Worm (Caenorhabditis elegans) whole organism, L3 larva: ENCODE results near the gene snu-23.

Experiments
- R02D3.7 ChIP-seq: fragments of 150-350 bp; optimal IDR thresholded peaks from 2 replicates; lab custom pipeline; 2014; ENCODE audit warnings: missing biosample characterization, missing genetic modification characterization
- ama-1 ChIP-seq: fragments of 150-350 bp; optimal IDR thresholded peaks from 2 replicates; lab custom pipeline; 2018
- ceh-9 ChIP-seq: sonication (generic microtip); optimal IDR thresholded peaks from 2 replicates; lab custom pipeline; 2018; ENCODE audit warnings: missing biosample characterization, missing genetic modification characterization
- egl-5 ChIP-seq: fragments of 150-350 bp; optimal IDR thresholded peaks from 2 replicates; lab custom pipeline; 2017; ENCODE audit warnings: missing biosample characterization, missing genetic modification reagents, missing genetic modification characterization, inconsistent platforms
- elt-2 ChIP-seq: sonication (generic microtip); optimal IDR thresholded peaks from 2 replicates; lab custom pipeline; 2016; ENCODE audit warnings: missing genetic modification reagents, mild to moderate bottlenecking, missing genetic modification characterization, missing compliant biosample characterization
- fkh-2 ChIP-seq: fragments of 150-350 bp; optimal IDR thresholded peaks from 2 replicates; lab custom pipeline; 2014; ENCODE audit warnings: missing biosample characterization, missing genetic modification reagents, missing genetic modification characterization
- hmg-11 ChIP-seq: sonication (generic microtip); optimal IDR thresholded peaks from 2 replicates; lab custom pipeline; 2016; ENCODE audit warnings: missing genetic modification characterization, missing compliant biosample characterization
- lin-15B ChIP-seq: fragments of 150-350 bp; optimal IDR thresholded peaks from 2 replicates; lab custom pipeline; 2014; ENCODE audit warnings: missing biosample characterization, missing genetic modification characterization
- lin-39 ChIP-seq: fragments of 150-350 bp; optimal IDR thresholded peaks from 2 replicates; lab custom pipeline; 2018; ENCODE audit warnings: missing biosample characterization, missing genetic modification reagents, missing genetic modification characterization
- lsy-12 ChIP-seq: sonication (generic microtip); optimal IDR thresholded peaks from 2 replicates; lab custom pipeline; 2016; ENCODE audit warnings: mild to moderate bottlenecking, missing genetic modification characterization, missing compliant biosample characterization
- mdl-1 ChIP-seq: fragments of 150-350 bp; optimal IDR thresholded peaks from 2 replicates; lab custom pipeline; 2014; ENCODE audit warnings: missing biosample characterization, missing genetic modification characterization
- nfya-1 ChIP-seq: sonication (generic microtip); optimal IDR thresholded peaks from 2 replicates; lab custom pipeline; 2017; ENCODE audit warnings: missing genetic modification characterization, mild to moderate bottlenecking, missing compliant biosample characterization, antibody characterized with exemption, moderate library complexity; ENCODE audit not compliant: insufficient read depth
- nhr-12 ChIP-seq: fragments of 150-350 bp; optimal IDR thresholded peaks from 2 replicates; lab custom pipeline; 2014; ENCODE audit warnings: missing biosample characterization, missing genetic modification characterization
- nhr-23 ChIP-seq: fragments of 150-350 bp; optimal IDR thresholded peaks from 2 replicates; lab custom pipeline; 2014; ENCODE audit warnings: missing biosample characterization, missing genetic modification reagents, missing genetic modification characterization
- nhr-237 ChIP-seq: fragments of 150-350 bp; optimal IDR thresholded peaks from 2 replicates; lab custom pipeline; 2014; ENCODE audit warnings: missing biosample characterization, missing genetic modification characterization
- nhr-25 ChIP-seq: sonication (generic microtip); optimal IDR thresholded peaks from 2 replicates; lab custom pipeline; 2017; ENCODE audit warnings: missing biosample characterization, missing genetic modification characterization
- nhr-43 ChIP-seq: sonication (generic microtip); optimal IDR thresholded peaks from 2 replicates; lab custom pipeline; 2016; ENCODE audit warnings: mild to moderate bottlenecking, missing genetic modification characterization, missing compliant biosample characterization; ENCODE audit not compliant: poor library complexity, severe bottlenecking
- nhr-67 ChIP-seq: fragments of 150-350 bp; optimal IDR thresholded peaks from 2 replicates; lab custom pipeline; 2014; ENCODE audit warnings: missing biosample characterization, missing genetic modification characterization
- pha-4 ChIP-seq: fragments of 150-350 bp; optimal IDR thresholded peaks from 2 replicates; lab custom pipeline; 2014; ENCODE audit warnings: missing biosample characterization, missing genetic modification reagents, missing genetic modification characterization
- sea-2 ChIP-seq: fragments of 150-350 bp; sonication (generic microtip); optimal IDR thresholded peaks from 4 replicates; lab custom pipeline; 2014; ENCODE audit warnings: missing biosample characterization, missing genetic modification reagents, missing genetic modification characterization
- snpc-4 ChIP-seq: fragments of 150-350 bp; optimal IDR thresholded peaks from 2 replicates; lab custom pipeline; 2014; ENCODE audit warnings: missing biosample characterization, missing genetic modification characterization
- tbx-2 ChIP-seq: sonication (generic microtip); optimal IDR thresholded peaks from 2 replicates; lab custom pipeline; 2016; ENCODE audit warnings: mild to moderate bottlenecking, missing genetic modification characterization, missing compliant biosample characterization
- unc-62 ChIP-seq: fragments of 150-350 bp; sonication (generic microtip); optimal IDR thresholded peaks from 4 replicates; lab custom pipeline; 2014; ENCODE audit warnings: missing biosample characterization, missing genetic modification reagents, missing genetic modification characterization
- zag-1 ChIP-seq: fragments of 150-350 bp; optimal IDR thresholded peaks from 2 replicates; lab custom pipeline; 2014; ENCODE audit warnings: missing biosample characterization, missing genetic modification characterization
- ztf-4 ChIP-seq: fragments of 150-350 bp; optimal IDR thresholded peaks from 2 replicates; lab custom pipeline; 2014; ENCODE audit warnings: missing biosample characterization, missing genetic modification characterization

The snu-23 gene

DNA sequence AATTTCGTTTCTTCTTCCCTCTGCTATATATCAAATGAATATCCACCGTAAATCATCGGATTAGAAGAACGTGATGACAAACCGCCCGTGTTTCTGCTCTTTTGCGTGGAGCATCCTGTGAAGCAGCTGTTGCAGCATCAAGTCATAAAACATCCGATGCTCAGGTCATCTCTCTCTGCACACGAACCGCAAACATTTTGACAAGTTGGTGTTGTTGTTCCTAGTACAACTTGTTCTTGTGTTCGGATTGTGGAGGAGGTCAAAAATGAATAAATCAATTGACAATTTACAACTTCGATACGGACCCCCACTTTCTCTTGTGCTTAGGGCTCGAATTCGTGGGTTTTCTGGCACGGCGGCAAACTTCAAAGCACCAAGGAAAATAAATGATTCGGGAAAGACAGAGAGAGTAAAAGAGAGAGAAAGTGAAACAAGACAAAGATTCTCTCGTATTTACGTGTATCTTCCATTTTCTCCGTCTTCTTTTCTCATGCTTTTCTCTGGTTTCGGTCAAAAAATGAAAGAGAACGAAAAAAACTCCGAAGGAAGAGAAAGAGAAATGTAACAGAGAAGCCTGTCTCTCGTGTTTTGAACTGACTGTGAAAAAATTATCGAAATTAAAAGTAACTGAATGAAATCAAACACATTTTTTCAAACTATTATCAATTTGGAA lies 10.8 kb upstream of the snu-23 start:
- TF ChIP-seq mdl-1 (tag; lab: Kevin White, UChicago) (no peak), nhr-67 (tag; lab: Kevin White, UChicago) (no peak), lin-39 (tag; lab: Kevin White, UChicago) (peak; percentile 17), nhr-12 (no peak), nhr-23 (no peak), nfya-1 (tag; lab: Kevin White, UChicago) (peak; percentile 5), ztf-4 (no peak)

DNA sequence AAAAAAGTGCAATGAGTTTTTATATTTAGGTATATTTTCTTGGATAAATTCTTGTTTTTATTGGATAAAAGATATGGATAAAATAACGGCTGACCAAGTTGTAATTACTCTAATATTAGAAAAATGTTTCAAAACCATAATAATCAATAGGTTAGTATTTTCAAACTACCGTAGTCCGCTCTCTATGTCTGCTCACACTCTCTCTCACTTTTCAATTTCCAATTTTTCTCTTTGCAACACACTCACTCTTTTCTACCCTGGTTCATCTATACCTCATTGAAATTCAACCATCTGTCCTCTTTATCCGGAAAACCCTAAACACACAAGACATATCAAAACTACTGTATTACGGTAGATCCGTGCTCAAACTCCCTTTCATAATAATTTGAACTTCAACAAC lies 9.4 kb upstream of the snu-23 start:
- TF ChIP-seq unc-62 (GFP tag; lab: Kevin White, UChicago) = no peak
- peak; percentile 19 for TF ChIP-seq nfya-1 (tag; lab: Kevin White, UChicago)
- no peak for TF ChIP-seq sea-2
- TF ChIP-seq lin-15B (tag; lab: Kevin White, UChicago) = no peak
- no peak for TF ChIP-seq egl-5
- no peak for TF ChIP-seq pha-4 (tag; lab: Kevin White, UChicago)

DNA sequence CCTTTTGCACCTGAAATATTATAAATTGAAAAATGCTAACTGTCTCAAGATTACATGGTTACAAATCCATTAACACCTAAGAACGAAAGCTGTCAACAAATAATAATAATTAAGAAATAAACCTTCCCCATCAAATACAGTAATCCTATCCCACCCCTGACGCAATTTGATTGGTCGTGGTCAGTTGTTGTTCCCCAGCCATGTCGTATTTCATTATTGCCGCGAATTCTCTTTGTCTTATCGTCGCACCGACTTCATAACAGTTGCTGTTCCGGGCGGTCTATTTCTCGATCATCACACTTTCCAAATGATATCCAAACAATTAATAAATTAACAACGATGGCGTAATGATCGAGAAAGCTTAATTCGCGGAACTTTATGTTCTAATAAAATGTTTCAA lies 8.6 kb upstream of the snu-23 start:
- peak; percentile 96 for TF ChIP-seq nfya-1 (tag; lab: Kevin White, UChicago)
- TF ChIP-seq egl-5 = peak; percentile 31
- TF ChIP-seq lin-39 (tag; lab: Kevin White, UChicago) = no peak

DNA sequence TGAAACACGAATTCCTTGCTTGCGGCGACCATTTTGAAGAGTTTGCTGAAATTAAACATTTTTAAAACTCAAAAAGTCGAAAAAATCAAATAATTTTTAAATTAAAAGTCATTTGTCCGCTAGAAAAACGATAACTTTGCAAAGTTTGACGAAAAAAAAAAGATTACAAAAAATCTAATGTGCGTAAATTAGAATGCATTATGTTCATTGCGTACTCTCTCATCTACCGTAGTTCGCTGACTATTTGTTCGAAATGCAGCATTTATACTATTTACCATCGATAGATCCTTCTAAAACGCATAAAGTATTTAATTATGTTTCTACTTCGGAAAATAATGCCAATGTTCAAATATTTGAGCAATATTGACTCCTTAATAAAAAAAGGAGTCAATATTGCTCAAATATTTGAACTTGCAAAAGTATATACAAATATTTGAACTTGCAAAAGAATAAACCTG lies 6.1 kb upstream of the snu-23 start, which contains the start of gene bath-15:
bath-15 (minus strand) TSS at position 51 of the 458 bp plus-strand sequence.
- TF ChIP-seq pha-4 (tag; lab: Kevin White, UChicago) (peak; percentile 66), nhr-67 (tag; lab: Kevin White, UChicago) (no peak)

DNA sequence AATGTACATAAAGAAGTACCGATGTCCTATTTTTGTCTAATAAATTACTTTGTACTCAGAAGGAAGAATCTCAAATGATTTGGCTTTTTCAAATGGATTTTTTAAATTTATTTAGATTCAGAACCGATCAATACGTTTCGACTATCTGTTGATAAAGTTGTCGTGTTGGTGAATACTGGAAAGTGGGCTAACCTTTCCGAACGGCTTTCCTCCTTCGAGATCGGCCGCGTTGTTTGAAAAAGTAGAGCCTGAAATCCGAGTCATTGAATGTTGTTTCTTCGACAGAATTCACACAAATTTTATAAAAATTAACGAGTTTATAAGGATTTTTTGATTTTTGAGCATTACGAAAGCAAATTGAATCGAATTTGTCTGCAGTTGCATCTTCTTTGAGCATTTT lies 3.9 kb upstream of the snu-23 start:
- TF ChIP-seq tbx-2 (tag; lab: Kevin White, UChicago) (no peak), lin-15B (tag; lab: Kevin White, UChicago) (no peak), zag-1 (tag; lab: Kevin White, UChicago) (no peak), pha-4 (tag; lab: Kevin White, UChicago) (no peak), lin-39 (tag; lab: Kevin White, UChicago) (no peak), nfya-1 (tag; lab: Kevin White, UChicago) (no peak), nhr-237 (tag; lab: Kevin White, UChicago) (no peak), ama-1 (no peak), mdl-1 (tag; lab: Kevin White, UChicago) (no peak), fkh-2 (no peak)

DNA sequence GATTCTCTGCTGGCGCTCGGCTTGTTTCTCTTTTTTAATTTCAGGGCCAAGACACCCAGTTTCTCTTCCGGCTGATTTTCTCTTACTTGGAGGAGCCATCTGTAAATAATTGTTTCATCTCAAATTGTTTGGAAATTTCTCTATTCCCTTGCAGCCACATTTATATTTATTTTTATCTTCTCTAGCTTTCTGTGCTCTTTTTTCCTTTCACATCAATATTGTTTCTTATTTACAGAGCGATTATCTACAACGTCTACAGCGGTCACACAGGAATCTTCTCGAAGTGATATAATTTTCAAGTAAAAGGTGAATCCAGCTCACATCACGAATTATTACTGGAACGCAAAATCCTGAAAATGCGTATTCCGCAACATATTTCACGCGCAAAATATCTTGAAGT lies 3.0 kb upstream of the snu-23 start, which contains the start of the genes ZK686.6 and ZK686.1:
ZK686.6 (minus strand) TSS at position 101 of the 400 bp plus-strand sequence.
ZK686.1 (plus strand) TSS at position 234 of the 400 bp plus-strand sequence.
- TF ChIP-seq nhr-43 (tag; lab: Kevin White, UChicago) = no peak
- no peak for TF ChIP-seq ceh-9
- TF ChIP-seq egl-5 = no peak

DNA sequence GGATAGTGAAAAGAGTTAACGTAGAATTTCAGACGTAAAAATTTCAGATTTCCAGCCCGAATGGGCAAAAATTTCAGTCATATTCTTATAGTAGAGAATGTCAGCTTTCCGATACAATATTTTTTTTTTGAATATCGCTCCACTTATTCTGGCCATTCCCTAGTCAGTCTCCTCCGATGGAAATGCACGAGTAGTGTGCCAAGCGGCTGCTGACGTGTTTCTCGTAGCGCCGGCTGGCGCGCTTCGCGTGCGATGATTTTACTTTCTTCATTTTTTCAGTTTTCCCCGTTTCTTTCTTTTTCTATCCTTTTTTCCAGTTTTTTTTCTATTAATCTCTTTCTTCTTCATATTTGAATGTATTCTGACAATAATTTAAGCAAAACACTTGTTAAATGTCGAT lies 1.1 kb upstream of the snu-23 start:
- TF ChIP-seq nhr-23 (peak; percentile 23), nhr-25 (tag; lab: Kevin White, UChicago) (peak; percentile 8), R02D3.7 (tag; lab: Kevin White, UChicago) (peak; percentile 37), lin-15B (tag; lab: Kevin White, UChicago) (peak; percentile 70), elt-2 (tag; lab: Kevin White, UChicago) (peak; percentile 26), lsy-12 (tag; lab: Kevin White, UChicago) (peak; percentile 50), snpc-4 (tag; lab: Kevin White, UChicago) (peak; percentile 20), hmg-11 (tag; lab: Kevin White, UChicago) (peak; percentile 42), nfya-1 (tag; lab: Kevin White, UChicago) (peak; percentile 61), pha-4 (tag; lab: Kevin White, UChicago) (peak; percentile 37)
